Worm (Caenorhabditis elegans) whole organism, L3 larva: ENCODE measurements around the gene fbxa-118.

Experiments used
- ZK546.5 ChIP-seq: sonication (generic microtip); optimal IDR thresholded peaks from 2 replicates; lab custom pipeline; 2017; ENCODE audit warnings: missing biosample characterization, missing genetic modification characterization
- aly-2 ChIP-seq: fragments of 150-350 bp; optimal IDR thresholded peaks from 2 replicates; lab custom pipeline; 2014; ENCODE audit warnings: missing biosample characterization, missing genetic modification characterization
- ama-1 ChIP-seq: fragments of 150-350 bp; optimal IDR thresholded peaks from 2 replicates; lab custom pipeline; 2018
- ceh-16 ChIP-seq: sonication (generic microtip); optimal IDR thresholded peaks from 2 replicates; lab custom pipeline; 2017; ENCODE audit warnings: missing biosample characterization, missing genetic modification characterization
- ceh-28 ChIP-seq: fragments of 150-350 bp; optimal IDR thresholded peaks from 2 replicates; lab custom pipeline; 2014; ENCODE audit warnings: missing biosample characterization, missing genetic modification reagents, missing genetic modification characterization
- ceh-82 ChIP-seq: fragments of 150-350 bp; optimal IDR thresholded peaks from 2 replicates; lab custom pipeline; 2014; ENCODE audit warnings: missing biosample characterization, missing genetic modification characterization
- ceh-9 ChIP-seq: sonication (generic microtip); optimal IDR thresholded peaks from 2 replicates; lab custom pipeline; 2018; ENCODE audit warnings: missing biosample characterization, missing genetic modification characterization
- daf-12 ChIP-seq: fragments of 150-350 bp; optimal IDR thresholded peaks from 2 replicates; lab custom pipeline; 2014; ENCODE audit warnings: missing biosample characterization, missing genetic modification reagents, missing genetic modification characterization
- egl-27 ChIP-seq: sonication (generic microtip); optimal IDR thresholded peaks from 4 replicates; lab custom pipeline; 2017; ENCODE audit warnings: missing biosample characterization, missing genetic modification reagents, missing genetic modification characterization
- elt-2 ChIP-seq: sonication (generic microtip); optimal IDR thresholded peaks from 2 replicates; lab custom pipeline; 2016; ENCODE audit warnings: missing genetic modification reagents, mild to moderate bottlenecking, missing genetic modification characterization, missing compliant biosample characterization
- elt-3 ChIP-seq, 3 experiments: fragments of 150-350 bp in 1 of 3; sonication (generic microtip) in 2 of 3; optimal IDR thresholded peaks; 2 replicates in 2 of 3; 4 replicates in 1 of 3; lab custom pipeline; 2014 to 2017; ENCODE audit warnings: missing biosample characterization in 3 of 3, missing genetic modification characterization in 3 of 3
- eor-1 ChIP-seq, 2 experiments: fragments of 150-350 bp; optimal IDR thresholded peaks; 2 replicates each; lab custom pipeline; 2014 to 2018; ENCODE audit warnings: missing biosample characterization in 2 of 2, missing genetic modification characterization in 2 of 2
- fkh-2 ChIP-seq: fragments of 150-350 bp; optimal IDR thresholded peaks from 2 replicates; lab custom pipeline; 2014; ENCODE audit warnings: missing biosample characterization, missing genetic modification reagents, missing genetic modification characterization
- hmg-11 ChIP-seq: sonication (generic microtip); optimal IDR thresholded peaks from 2 replicates; lab custom pipeline; 2016; ENCODE audit warnings: missing genetic modification characterization, missing compliant biosample characterization
- jun-1 ChIP-seq: fragments of 150-350 bp; optimal IDR thresholded peaks from 2 replicates; lab custom pipeline; 2014; ENCODE audit warnings: missing biosample characterization, missing genetic modification reagents, missing genetic modification characterization
- lin-15B ChIP-seq: fragments of 150-350 bp; optimal IDR thresholded peaks from 2 replicates; lab custom pipeline; 2014; ENCODE audit warnings: missing biosample characterization, missing genetic modification characterization
- lin-39 ChIP-seq: fragments of 150-350 bp; optimal IDR thresholded peaks from 2 replicates; lab custom pipeline; 2018; ENCODE audit warnings: missing biosample characterization, missing genetic modification reagents, missing genetic modification characterization
- lsy-12 ChIP-seq: sonication (generic microtip); optimal IDR thresholded peaks from 2 replicates; lab custom pipeline; 2016; ENCODE audit warnings: mild to moderate bottlenecking, missing genetic modification characterization, missing compliant biosample characterization
- mdl-1 ChIP-seq: fragments of 150-350 bp; optimal IDR thresholded peaks from 2 replicates; lab custom pipeline; 2014; ENCODE audit warnings: missing biosample characterization, missing genetic modification characterization
- mml-1 ChIP-seq: fragments of 150-350 bp; sonication (generic microtip); optimal IDR thresholded peaks from 3 replicates; lab custom pipeline; 2014; ENCODE audit warnings: missing biosample characterization, missing genetic modification characterization
- nhr-11 ChIP-seq: fragments of 150-350 bp; optimal IDR thresholded peaks from 2 replicates; lab custom pipeline; 2014; ENCODE audit warnings: missing biosample characterization, missing genetic modification characterization
- nhr-12 ChIP-seq: fragments of 150-350 bp; optimal IDR thresholded peaks from 2 replicates; lab custom pipeline; 2014; ENCODE audit warnings: missing biosample characterization, missing genetic modification characterization
- nhr-237 ChIP-seq: fragments of 150-350 bp; optimal IDR thresholded peaks from 2 replicates; lab custom pipeline; 2014; ENCODE audit warnings: missing biosample characterization, missing genetic modification characterization
- nhr-25 ChIP-seq: sonication (generic microtip); optimal IDR thresholded peaks from 2 replicates; lab custom pipeline; 2017; ENCODE audit warnings: missing biosample characterization, missing genetic modification characterization
- nhr-28 ChIP-seq: fragments of 150-350 bp; optimal IDR thresholded peaks from 2 replicates; lab custom pipeline; 2014; ENCODE audit warnings: missing biosample characterization, missing genetic modification characterization
- nhr-43 ChIP-seq: sonication (generic microtip); optimal IDR thresholded peaks from 2 replicates; lab custom pipeline; 2016; ENCODE audit warnings: mild to moderate bottlenecking, missing genetic modification characterization, missing compliant biosample characterization; ENCODE audit not compliant: poor library complexity, severe bottlenecking
- nhr-67 ChIP-seq: fragments of 150-350 bp; optimal IDR thresholded peaks from 2 replicates; lab custom pipeline; 2014; ENCODE audit warnings: missing biosample characterization, missing genetic modification characterization
- nhr-76 ChIP-seq: fragments of 150-350 bp; sonication (generic microtip); optimal IDR thresholded peaks from 5 replicates; lab custom pipeline; 2014; ENCODE audit warnings: missing biosample characterization, missing genetic modification characterization
- pha-4 ChIP-seq: fragments of 150-350 bp; optimal IDR thresholded peaks from 2 replicates; lab custom pipeline; 2014; ENCODE audit warnings: missing biosample characterization, missing genetic modification reagents, missing genetic modification characterization
- pqm-1 ChIP-seq: fragments of 150-350 bp; optimal IDR thresholded peaks from 2 replicates; lab custom pipeline; 2017; ENCODE audit warnings: missing biosample characterization, missing genetic modification characterization, inconsistent platforms
- sea-2 ChIP-seq: fragments of 150-350 bp; sonication (generic microtip); optimal IDR thresholded peaks from 4 replicates; lab custom pipeline; 2014; ENCODE audit warnings: missing biosample characterization, missing genetic modification reagents, missing genetic modification characterization
- skn-1 ChIP-seq: fragments of 150-350 bp; optimal IDR thresholded peaks from 2 replicates; lab custom pipeline; 2014; ENCODE audit warnings: missing biosample characterization, missing genetic modification characterization
- snpc-4 ChIP-seq: fragments of 150-350 bp; optimal IDR thresholded peaks from 2 replicates; lab custom pipeline; 2014; ENCODE audit warnings: missing biosample characterization, missing genetic modification characterization
- tbx-2 ChIP-seq: sonication (generic microtip); optimal IDR thresholded peaks from 2 replicates; lab custom pipeline; 2016; ENCODE audit warnings: mild to moderate bottlenecking, missing genetic modification characterization, missing compliant biosample characterization
- unc-62 ChIP-seq: fragments of 150-350 bp; sonication (generic microtip); optimal IDR thresholded peaks from 4 replicates; lab custom pipeline; 2014; ENCODE audit warnings: missing biosample characterization, missing genetic modification reagents, missing genetic modification characterization
- zag-1 ChIP-seq: fragments of 150-350 bp; optimal IDR thresholded peaks from 2 replicates; lab custom pipeline; 2014; ENCODE audit warnings: missing biosample characterization, missing genetic modification characterization
- ztf-11 ChIP-seq: fragments of 150-350 bp; optimal IDR thresholded peaks from 2 replicates; lab custom pipeline; 2014; ENCODE audit warnings: missing biosample characterization, missing genetic modification characterization
- ztf-4 ChIP-seq: fragments of 150-350 bp; optimal IDR thresholded peaks from 2 replicates; lab custom pipeline; 2014; ENCODE audit warnings: missing biosample characterization, missing genetic modification characterization

Gene fbxa-118

ce11 chrV:19743305-19743704 is 33.8 kb downstream of the fbxa-118 start, which contains the start of gene W04E12.4:
W04E12.4 (plus strand) TSS chrV:19743605.
- TF ChIP-seq ama-1 (lab: Kevin White, UChicago) (no peak), nhr-28 (tag; lab: Kevin White, UChicago) (no peak), lin-39 (tag; lab: Kevin White, UChicago) (no peak), nhr-43 (no peak), zag-1 (tag; lab: Kevin White, UChicago) (no peak)

- TF ChIP-seq ztf-4 (tag; lab: Kevin White, UChicago): no peak
- no peak for TF ChIP-seq ama-1 (lab: Kevin White, UChicago)
- TF ChIP-seq nhr-25 (tag; lab: Kevin White, UChicago): no peak
- no peak for TF ChIP-seq skn-1 (tag; lab: Kevin White, UChicago)
- no peak for TF ChIP-seq zag-1 (tag; lab: Kevin White, UChicago)
- TF ChIP-seq ztf-11: no peak
- TF ChIP-seq pha-4 (tag; lab: Kevin White, UChicago): no peak
- TF ChIP-seq lin-15B: no peak
- no peak for TF ChIP-seq lsy-12 (tag; lab: Kevin White, UChicago)
- no peak for TF ChIP-seq elt-2 (tag; lab: Kevin White, UChicago)
- no peak for TF ChIP-seq aly-2
- no peak for TF ChIP-seq nhr-237 (tag; lab: Kevin White, UChicago)
- no peak for TF ChIP-seq nhr-12
- TF ChIP-seq nhr-11 (tag; lab: Kevin White, UChicago): no peak
- no peak for TF ChIP-seq egl-27 (tag; lab: Kevin White, UChicago)
- no peak for TF ChIP-seq lin-39 (tag; lab: Kevin White, UChicago)
- TF ChIP-seq mdl-1 (tag; lab: Kevin White, UChicago): no peak
- no peak for TF ChIP-seq nhr-67
- no peak for TF ChIP-seq hmg-11 (tag; lab: Kevin White, UChicago)
- TF ChIP-seq, all 47 proteins: peak for 0
These were observed 35.5 kb downstream of the fbxa-118 start, which contains the start of gene W04E12.3 for ce11 chrV:19741651-19742050. W04E12.3 (plus strand) TSS chrV:19741951.

- TF ChIP-seq mdl-1 (tag; lab: Kevin White, UChicago) (no peak), skn-1 (tag; lab: Kevin White, UChicago) (no peak), ama-1 (lab: Kevin White, UChicago) (no peak), daf-12 (tag; lab: Kevin White, UChicago) (no peak), elt-3 (tag; optimal IDR thresholded peaks at IDR 0.05; lab: Kevin White, UChicago) (no peak), tbx-2 (no peak), snpc-4 (tag; lab: Kevin White, UChicago) (no peak), pqm-1 (no peak), zag-1 (tag; lab: Kevin White, UChicago) (no peak), fkh-2 (tag; lab: Kevin White, UChicago) (no peak), ceh-28 (tag; lab: Kevin White, UChicago) (no peak), nhr-11 (tag; lab: Kevin White, UChicago) (no peak), ztf-11 (no peak), ceh-16 (no peak), egl-27 (tag; lab: Kevin White, UChicago) (no peak), aly-2 (no peak), mml-1 (no peak)
These were observed 36.1 kb downstream of the fbxa-118 start, which contains the start of gene W04E12.2 for ce11 chrV:19741034-19741433. W04E12.2 (minus strand) TSS chrV:19741134.

ce11 chrV:19738117-19738516 is 39.0 kb downstream of the fbxa-118 start, which contains the start of gene fbxa-131:
fbxa-131 (plus strand) TSS chrV:19738417.
- TF ChIP-seq jun-1 (tag; lab: Kevin White, UChicago) (no peak), nhr-28 (tag; lab: Kevin White, UChicago) (no peak), ZK546.5 (tag; lab: Kevin White, UChicago) (no peak), ceh-82 (tag; lab: Kevin White, UChicago) (no peak), ceh-16 (no peak), zag-1 (tag; lab: Kevin White, UChicago) (no peak), sea-2 (GFP tag; lab: Kevin White, UChicago) (no peak), nhr-76 (tag; lab: Kevin White, UChicago) (no peak), eor-1 (tag; optimal IDR thresholded peaks at IDR 0.05; lab: Kevin White, UChicago) (no peak), ceh-9 (tag; lab: Kevin White, UChicago) (no peak), elt-3 (tag; optimal IDR thresholded peaks at IDR 0.05; lab: Kevin White, UChicago) (no peak), pha-4 (tag; lab: Kevin White, UChicago) (no peak), unc-62 (GFP tag; lab: Kevin White, UChicago) (no peak), mdl-1 (tag; lab: Kevin White, UChicago) (no peak)
